Fruit fly (Drosophila melanogaster) whole organism, embryonic: ENCODE measurements around the gene CG10467.

Source experiments
- ATbp ChIP-seq: fragments of 200-800 bp; sonication (Bioruptor generic); optimal IDR thresholded peaks from 2 replicates; lab custom pipeline; 2017; ENCODE audit warnings: missing biosample characterization, mild to moderate bottlenecking, missing genetic modification characterization, missing genetic modification reagents
- Atf-2 ChIP-seq: fragments of 200-800 bp; sonication (Bioruptor generic); optimal IDR thresholded peaks from 2 replicates; lab custom pipeline; 2016; ENCODE audit warnings: missing biosample characterization, missing genetic modification characterization
- CG10147 ChIP-seq: fragments of 200-800 bp; sonication (Bioruptor generic); optimal IDR thresholded peaks from 2 replicates; lab custom pipeline; 2019; ENCODE audit warnings: missing biosample characterization, mild to moderate bottlenecking, missing genetic modification characterization, moderate library complexity
- CG11504 ChIP-seq: fragments of 200-800 bp; sonication (Bioruptor generic); optimal IDR thresholded peaks from 3 replicates; lab custom pipeline; 2019; ENCODE audit warnings: missing biosample characterization, mild to moderate bottlenecking, missing genetic modification characterization, moderate library complexity
- CG11560 ChIP-seq: fragments of 200-800 bp; sonication (Bioruptor generic); IDR thresholded peaks from 3 replicates; pipeline ENCODE4 v1.3.6; 2022; ENCODE audit warnings: missing biosample characterization, missing genetic modification characterization
- CG13424 ChIP-seq: fragments of 200-800 bp; sonication (Bioruptor generic); optimal IDR thresholded peaks from 2 replicates; lab custom pipeline; 2019; ENCODE audit warnings: missing biosample characterization, mild to moderate bottlenecking, missing genetic modification characterization, moderate library complexity
- CG14667 ChIP-seq: fragments of 200-800 bp; sonication (Bioruptor generic); IDR thresholded peaks from 2 replicates; pipeline ENCODE4 v1.3.6; 2022; ENCODE audit warnings: missing biosample characterization, missing genetic modification characterization
- CG15269 ChIP-seq: fragments of 200-800 bp; sonication (Bioruptor generic); optimal IDR thresholded peaks from 2 replicates; lab custom pipeline; 2018; ENCODE audit warnings: missing biosample characterization, mild to moderate bottlenecking, missing genetic modification characterization, moderate library complexity
- CG1603 ChIP-seq: fragments of 200-800 bp; sonication (Bioruptor generic); optimal IDR thresholded peaks from 2 replicates; lab custom pipeline; 2019; ENCODE audit warnings: missing biosample characterization, mild to moderate bottlenecking, missing genetic modification characterization, moderate library complexity
- CG16813 ChIP-seq: fragments of 200-800 bp; sonication (Bioruptor generic); IDR thresholded peaks from 3 replicates; pipeline ENCODE4 v1.3.6; 2022; ENCODE audit warnings: missing biosample characterization, missing genetic modification characterization; ENCODE audit not compliant: partially characterized antibody
- CG17328 ChIP-seq: fragments of 200-800 bp; sonication (Bioruptor generic); IDR thresholded peaks from 2 replicates; pipeline ENCODE4 v1.3.6; 2022; ENCODE audit warnings: missing biosample characterization, missing genetic modification characterization
- CG17385 ChIP-seq: fragments of 200-800 bp; sonication (Bioruptor generic); optimal IDR thresholded peaks from 3 replicates; lab custom pipeline; 2018; ENCODE audit warnings: missing biosample characterization, mild to moderate bottlenecking, missing genetic modification characterization
- CG17612 ChIP-seq: fragments of 200-800 bp; sonication (Bioruptor generic); IDR thresholded peaks from 2 replicates; pipeline ENCODE4 v1.3.6; 2022; ENCODE audit warnings: missing biosample characterization, missing genetic modification characterization
- CG2678 ChIP-seq: fragments of 200-800 bp; sonication (Bioruptor generic); optimal IDR thresholded peaks from 3 replicates; lab custom pipeline; 2019; ENCODE audit warnings: missing biosample characterization, mild to moderate bottlenecking, missing genetic modification characterization, moderate library complexity
- CG2712 ChIP-seq: fragments of 200-800 bp; optimal IDR thresholded peaks from 3 replicates; lab custom pipeline; 2019; ENCODE audit warnings: missing biosample characterization, mild to moderate bottlenecking, missing genetic modification characterization, moderate library complexity
- CG30020 ChIP-seq: fragments of 200-800 bp; optimal IDR thresholded peaks from 2 replicates; lab custom pipeline; 2019; ENCODE audit warnings: missing biosample characterization, mild to moderate bottlenecking, missing genetic modification characterization, moderate library complexity
- CG30403 ChIP-seq: fragments of 200-800 bp; sonication (Bioruptor generic); optimal IDR thresholded peaks from 3 replicates; lab custom pipeline; 2016; ENCODE audit warnings: missing biosample characterization, missing genetic modification characterization
- CG4282 ChIP-seq: fragments of 200-800 bp; sonication (Bioruptor generic); optimal IDR thresholded peaks from 2 replicates; lab custom pipeline; 2016; ENCODE audit warnings: missing biosample characterization, missing genetic modification characterization
- CG7839 ChIP-seq: fragments of 200-800 bp; sonication (Bioruptor generic); optimal IDR thresholded peaks from 3 replicates; lab custom pipeline; 2018; ENCODE audit warnings: missing biosample characterization, mild to moderate bottlenecking, missing genetic modification characterization, moderate library complexity
- CG9932 ChIP-seq: fragments of 200-800 bp; sonication (Bioruptor generic); IDR thresholded peaks from 2 replicates; pipeline ENCODE4 v1.3.6; 2022; ENCODE audit warnings: missing biosample characterization, missing genetic modification characterization
- Camta ChIP-seq: fragments of 200-800 bp; sonication (Bioruptor generic); optimal IDR thresholded peaks from 2 replicates; lab custom pipeline; 2016; ENCODE audit warnings: missing biosample characterization, missing genetic modification characterization
- D19A ChIP-seq: fragments of 200-800 bp; optimal IDR thresholded peaks from 3 replicates; lab custom pipeline; 2019; ENCODE audit warnings: missing biosample characterization, mild to moderate bottlenecking, missing genetic modification characterization, moderate library complexity
- Dip2 ChIP-seq: fragments of 200-800 bp; sonication (Bioruptor generic); IDR thresholded peaks from 2 replicates; pipeline ENCODE4 v1.3.6; 2022; ENCODE audit warnings: missing biosample characterization, missing genetic modification characterization
- Dip3 ChIP-seq: fragments of 200-800 bp; sonication (Bioruptor generic); optimal IDR thresholded peaks from 3 replicates; lab custom pipeline; 2016; ENCODE audit warnings: missing biosample characterization, missing genetic modification characterization
- Ets65A ChIP-seq: fragments of 200-800 bp; sonication (Bioruptor generic); peaks from one replicate; lab custom pipeline; 2016; ENCODE audit warnings: missing biosample characterization, missing genetic modification characterization
- GATAe ChIP-seq: fragments of 200-800 bp; sonication (Bioruptor generic); conservative IDR thresholded peaks from 2 replicates; pipeline ENCODE4 v1.3.6; 2022; ENCODE audit warnings: missing biosample characterization, missing genetic modification characterization
- H15 ChIP-seq: fragments of 200-800 bp; sonication (Bioruptor generic); IDR thresholded peaks from 3 replicates; pipeline ENCODE4 v1.3.6; 2022; ENCODE audit warnings: missing biosample characterization, missing genetic modification characterization
- HmgZ ChIP-seq: fragments of 200-800 bp; sonication (Bioruptor generic); optimal IDR thresholded peaks from 2 replicates; lab custom pipeline; 2018; ENCODE audit warnings: missing biosample characterization, mild to moderate bottlenecking, missing genetic modification characterization
- Hsf ChIP-seq: fragments of 200-800 bp; sonication (Bioruptor generic); optimal IDR thresholded peaks from 3 replicates; lab custom pipeline; 2016; ENCODE audit warnings: missing biosample characterization, missing genetic modification characterization
- Opbp ChIP-seq: fragments of 200-800 bp; sonication (Bioruptor generic); IDR thresholded peaks from 3 replicates; pipeline ENCODE4 v1.3.6; 2022; ENCODE audit warnings: missing biosample characterization, missing genetic modification characterization; ENCODE audit not compliant: partially characterized antibody
- Pdp1 ChIP-seq, 2 experiments: fragments of 200-800 bp; sonication (Bioruptor generic); optimal IDR thresholded peaks; 3 replicates each; lab custom pipeline; 2016; ENCODE audit warnings: missing biosample characterization in 2 of 2, missing genetic modification characterization in 2 of 2, mild to moderate bottlenecking in 1 of 2, moderate library complexity in 1 of 2
- Ssrp ChIP-seq: fragments of 200-800 bp; sonication (Bioruptor generic); optimal IDR thresholded peaks from 2 replicates; lab custom pipeline; 2018; ENCODE audit warnings: missing biosample characterization, mild to moderate bottlenecking, missing genetic modification characterization, moderate library complexity
- Xrp1 ChIP-seq: fragments of 200-800 bp; sonication (Bioruptor generic); IDR thresholded peaks from 2 replicates; pipeline ENCODE4 v1.3.6; 2022; ENCODE audit warnings: missing biosample characterization, missing genetic modification characterization
- crp ChIP-seq, 2 experiments: fragments of 200-800 bp; sonication (Bioruptor generic); optimal IDR thresholded peaks; 2 replicates in 1 of 2; 3 replicates in 1 of 2; lab custom pipeline; 2017; ENCODE audit warnings: missing biosample characterization in 2 of 2, missing genetic modification characterization in 2 of 2, mild to moderate bottlenecking in 1 of 2, moderate library complexity in 1 of 2
- ems ChIP-seq: fragments of 200-800 bp; sonication (Bioruptor generic); optimal IDR thresholded peaks from 3 replicates; lab custom pipeline; 2016; ENCODE audit warnings: missing biosample characterization, missing genetic modification characterization
- fd102C ChIP-seq: fragments of 200-800 bp; sonication (Bioruptor generic); optimal IDR thresholded peaks from 2 replicates; lab custom pipeline; 2018; ENCODE audit warnings: missing biosample characterization, mild to moderate bottlenecking, missing genetic modification characterization, moderate library complexity
- gsb ChIP-seq: fragments of 200-800 bp; sonication (Bioruptor generic); IDR thresholded peaks from 2 replicates; pipeline ENCODE4 v1.3.6; 2022; ENCODE audit warnings: missing biosample characterization, missing genetic modification characterization
- jing ChIP-seq: fragments of 200-800 bp; sonication (Bioruptor generic); optimal IDR thresholded peaks from 2 replicates; lab custom pipeline; 2018; ENCODE audit warnings: missing biosample characterization, mild to moderate bottlenecking, missing genetic modification characterization
- lilli ChIP-seq: fragments of 200-800 bp; sonication (Bioruptor generic); optimal IDR thresholded peaks from 3 replicates; lab custom pipeline; 2016; ENCODE audit warnings: missing biosample characterization, missing genetic modification characterization
- luna ChIP-seq: fragments of 200-800 bp; sonication (Bioruptor generic); optimal IDR thresholded peaks from 2 replicates; lab custom pipeline; 2016; ENCODE audit warnings: missing biosample characterization, missing genetic modification characterization
- mirr ChIP-seq: fragments of 200-800 bp; sonication (Bioruptor generic); optimal IDR thresholded peaks from 3 replicates; lab custom pipeline; 2018; ENCODE audit warnings: missing biosample characterization, mild to moderate bottlenecking, missing genetic modification characterization
- mld ChIP-seq: fragments of 200-800 bp; sonication (Bioruptor generic); IDR thresholded peaks from 3 replicates; pipeline ENCODE4 v1.3.6; 2022; ENCODE audit warnings: missing biosample characterization, missing genetic modification characterization; ENCODE audit not compliant: partially characterized antibody
- nmo ChIP-seq: fragments of 200-800 bp; sonication (Bioruptor generic); optimal IDR thresholded peaks from 2 replicates; lab custom pipeline; 2018; ENCODE audit warnings: missing biosample characterization, mild to moderate bottlenecking, missing genetic modification characterization, moderate library complexity
- odd ChIP-seq: fragments of 200-800 bp; sonication (Bioruptor generic); optimal IDR thresholded peaks from 2 replicates; lab custom pipeline; 2017; ENCODE audit warnings: missing biosample characterization, mild to moderate bottlenecking, missing genetic modification characterization
- org-1 ChIP-seq: fragments of 200-800 bp; sonication (Bioruptor generic); optimal IDR thresholded peaks from 2 replicates; lab custom pipeline; 2017; ENCODE audit warnings: missing biosample characterization, missing genetic modification characterization
- pnt ChIP-seq: fragments of 200-800 bp; sonication (Bioruptor generic); optimal IDR thresholded peaks from 3 replicates; lab custom pipeline; 2016; ENCODE audit warnings: missing biosample characterization, missing genetic modification characterization
- psq ChIP-seq: fragments of 200-800 bp; sonication (Bioruptor generic); optimal IDR thresholded peaks from 2 replicates; lab custom pipeline; 2017; ENCODE audit warnings: missing biosample characterization, missing genetic modification characterization
- pum ChIP-seq: fragments of 200-800 bp; sonication (Bioruptor generic); optimal IDR thresholded peaks from 2 replicates; lab custom pipeline; 2016; ENCODE audit warnings: missing biosample characterization, missing genetic modification characterization
- ro ChIP-seq: fragments of 200-800 bp; sonication (Bioruptor generic); IDR thresholded peaks from 2 replicates; pipeline ENCODE4 v1.3.6; 2022; ENCODE audit warnings: missing biosample characterization, missing genetic modification characterization
- tin ChIP-seq: fragments of 200-800 bp; sonication (Bioruptor generic); optimal IDR thresholded peaks from 3 replicates; lab custom pipeline; 2016; ENCODE audit warnings: missing biosample characterization, missing genetic modification characterization
- z ChIP-seq: fragments of 200-800 bp; sonication (Bioruptor generic); IDR thresholded peaks from 3 replicates; pipeline ENCODE4 v1.3.6; 2022; ENCODE audit warnings: missing biosample characterization, missing genetic modification characterization

CG10467 gene

DNA sequence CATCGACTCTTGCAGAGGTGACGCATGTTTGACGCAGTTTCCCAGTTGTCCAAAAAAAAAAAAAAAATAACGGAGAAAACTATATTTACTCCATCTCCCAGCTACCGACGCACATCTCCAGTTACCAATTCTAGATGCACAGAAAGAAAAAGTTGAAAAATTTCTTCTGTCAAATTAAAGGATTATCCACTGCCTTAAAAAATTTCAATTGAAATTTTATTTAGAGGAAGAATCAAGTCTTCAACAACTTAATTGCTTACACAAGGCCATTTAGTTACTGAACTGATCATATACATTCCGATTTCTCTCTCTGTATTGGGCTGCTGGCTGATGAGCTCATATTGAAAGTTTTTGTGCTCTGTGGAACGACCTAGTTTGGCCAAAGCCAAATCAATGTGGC lies 8.6 kb downstream of the CG10467 start (continued):
- TF ChIP-seq Ets65A (GFP tag; lab: Kevin White, UChicago) (peak; percentile 70), pum (GFP tag; lab: Kevin White, UChicago) (peak; percentile 22), mirr (no peak), Dip2 (GFP tag; lab: Robert Waterston, UW) (no peak), Dip3 (GFP tag; lab: Kevin White, UChicago) (peak; percentile 3), ro (no peak), CG7839 (peak; percentile 40), gsb (GFP tag; lab: Robert Waterston, UW) (no peak), GATAe (no peak), Xrp1 (GFP tag; lab: Robert Waterston, UW) (peak; percentile 40; the same call in 1 of the 2 replicates), org-1 (GFP tag; lab: Kevin White, UChicago) (peak; percentile 10), jing (GFP tag; lab: Kevin White, UChicago) (no peak), luna (GFP tag; lab: Kevin White, UChicago) (no peak), Hsf (peak; percentile 7), ATbp (peak; percentile 27), ems (GFP tag; lab: Kevin White, UChicago) (no peak), fd102C (GFP tag; lab: Kevin White, UChicago) (no peak), CG4282 (no peak), CG9932 (GFP tag; lab: Robert Waterston, UW) (peak; percentile 51; the same call in 1 of the 2 replicates), H15 (no peak), lilli (GFP tag; lab: Kevin White, UChicago) (peak; percentile 40), CG16813 (no peak), CG17328 (0 out of 2 replicates have a peak, but pooled peaks have one; percentile 43), pnt (peak; percentile 12), psq (GFP tag; lab: Kevin White, UChicago) (no peak), mld (GFP tag; lab: Robert Waterston, UW) (no peak), Opbp (no peak), Ssrp (tag; lab: Kevin White, UChicago) (peak; percentile 14), Camta (GFP tag; lab: Kevin White, UChicago) (peak; percentile 51), crp (GFP tag; optimal IDR thresholded peaks at IDR 0.05; lab: Kevin White, UChicago) (no peak), CG30020 (tag; lab: Kevin White, UChicago) (no peak), CG14667 (GFP tag; lab: Robert Waterston, UW) (no peak), CG2712 (tag; lab: Kevin White, UChicago) (peak; percentile 15), D19A (tag; lab: Kevin White, UChicago) (no peak), tin (GFP tag; lab: Kevin White, UChicago) (no peak), CG30403 (GFP tag; lab: Kevin White, UChicago) (peak; percentile 47), CG10147 (GFP tag; lab: Kevin White, UChicago) (no peak), HmgZ (tag; lab: Kevin White, UChicago) (peak; percentile 20), CG11504 (peak; percentile 13), z (GFP tag; lab: Robert Waterston, UW) (no peak), CG17385 (GFP tag; lab: Kevin White, UChicago) (peak; percentile 10), Atf-2 (no peak), Pdp1 (GFP tag; optimal IDR thresholded peaks at IDR 0.05; lab: Kevin White, UChicago) (peak; percentile 31 to 39), CG17612 (GFP tag; lab: Robert Waterston, UW) (no peak), CG1603 (peak; percentile 46), CG13424 (tag; lab: Kevin White, UChicago) (peak; percentile 46), CG11560 (tag; lab: Robert Waterston, UW) (no peak), CG2678 (tag; lab: Kevin White, UChicago) (peak; percentile 50), CG15269 (tag; lab: Kevin White, UChicago) (peak; percentile 41), odd (GFP tag; lab: Kevin White, UChicago) (no peak), nmo (GFP tag; lab: Kevin White, UChicago) (peak; percentile 24)
